Fruit fly (Drosophila melanogaster) whole organism, embryonic: Measurements from ENCODE around the gene CG3651.

Experiments used
- CG17912 ChIP-seq: fragments of 200-800 bp; sonication (Bioruptor generic); optimal IDR thresholded peaks from 2 replicates; lab custom pipeline; 2018; ENCODE audit warnings: missing biosample characterization, mild to moderate bottlenecking, missing genetic modification characterization
- CG5953 ChIP-seq: fragments of 200-800 bp; sonication (Bioruptor generic); IDR thresholded peaks from 2 replicates; pipeline ENCODE4 v1.3.6; 2022; ENCODE audit warnings: missing biosample characterization, missing genetic modification characterization
- CG8924 ChIP-seq: fragments of 200-800 bp; optimal IDR thresholded peaks from 3 replicates; lab custom pipeline; 2019; ENCODE audit warnings: missing biosample characterization, mild to moderate bottlenecking, missing genetic modification characterization, moderate library complexity
- CG9797 ChIP-seq: fragments of 200-800 bp; sonication (Bioruptor generic); optimal IDR thresholded peaks from 3 replicates; lab custom pipeline; 2018; ENCODE audit warnings: missing biosample characterization, mild to moderate bottlenecking, missing genetic modification characterization
- ab ChIP-seq: fragments of 200-800 bp; sonication (Bioruptor generic); optimal IDR thresholded peaks from 2 replicates; lab custom pipeline; 2016; ENCODE audit warnings: missing biosample characterization, missing genetic modification characterization
- bbx ChIP-seq: fragments of 200-800 bp; sonication (Bioruptor generic); IDR thresholded peaks from 2 replicates; pipeline ENCODE4 v1.3.6; 2022; ENCODE audit warnings: missing biosample characterization, missing genetic modification characterization; ENCODE audit not compliant: partially characterized antibody
- da ChIP-seq: fragments of 200-800 bp; sonication (Bioruptor generic); optimal IDR thresholded peaks from 2 replicates; lab custom pipeline; 2016; ENCODE audit warnings: missing biosample characterization, missing genetic modification characterization
- lmd ChIP-seq: fragments of 200-800 bp; sonication (Bioruptor generic); IDR thresholded peaks from 2 replicates; pipeline ENCODE4 v1.3.6; 2022; ENCODE audit warnings: missing biosample characterization, missing genetic modification characterization
- otp ChIP-seq: fragments of 200-800 bp; sonication (Bioruptor generic); IDR thresholded peaks from 3 replicates; pipeline ENCODE4, ENCODE4 v1.3.6; 2022; ENCODE audit warnings: missing biosample characterization, missing genetic modification characterization
- psq ChIP-seq: fragments of 200-800 bp; sonication (Bioruptor generic); optimal IDR thresholded peaks from 2 replicates; lab custom pipeline; 2017; ENCODE audit warnings: missing biosample characterization, missing genetic modification characterization
- ssp ChIP-seq: fragments of 200-800 bp; sonication (Bioruptor generic); IDR thresholded peaks from 2 replicates; pipeline ENCODE4 v1.3.6; 2022; ENCODE audit warnings: missing biosample characterization, missing genetic modification characterization
- tup ChIP-seq: fragments of 200-800 bp; sonication (Bioruptor generic); optimal IDR thresholded peaks from 2 replicates; lab custom pipeline; 2016; ENCODE audit warnings: missing biosample characterization, mild to moderate bottlenecking, missing genetic modification characterization, moderate library complexity
- wdn ChIP-seq: fragments of 200-800 bp; sonication (Bioruptor generic); IDR thresholded peaks from 2 replicates; pipeline ENCODE4 v1.3.6; 2022; ENCODE audit warnings: missing biosample characterization, missing genetic modification characterization

DNA sequence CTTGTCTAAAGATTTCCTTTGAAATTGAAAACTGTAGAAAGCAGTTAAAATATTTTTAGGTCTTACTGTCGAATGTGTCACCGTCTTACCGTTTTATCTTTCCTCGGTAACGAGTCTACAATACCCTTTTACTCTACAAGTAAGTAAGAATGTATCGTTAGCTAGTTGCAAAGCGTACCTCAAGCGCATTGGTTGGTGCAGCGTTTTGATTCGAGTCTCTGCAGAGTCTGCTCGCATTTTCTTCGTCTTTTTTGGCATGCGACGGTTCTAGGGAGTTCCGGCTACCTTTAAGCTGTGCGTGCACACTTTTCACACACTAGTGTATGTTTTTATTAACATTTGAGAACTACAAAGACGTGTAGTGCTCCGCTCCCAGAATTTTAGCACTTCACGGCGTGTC, 18.8 kb downstream of the CG3651 start:
- TF ChIP-seq bbx (GFP tag; lab: Robert Waterston, UW), result no peak
- no peak for TF ChIP-seq lmd (GFP tag; lab: Robert Waterston, UW)
- TF ChIP-seq ssp (GFP tag; lab: Robert Waterston, UW), result no peak
- no peak for TF ChIP-seq otp
- TF ChIP-seq CG5953 (GFP tag; lab: Robert Waterston, UW), result no peak
- no peak for TF ChIP-seq da (GFP tag; lab: Kevin White, UChicago)
- TF ChIP-seq wdn (GFP tag; lab: Robert Waterston, UW), result no peak
- no peak for TF ChIP-seq ab
- TF ChIP-seq psq (GFP tag; lab: Kevin White, UChicago), result no peak
- TF ChIP-seq CG8924 (tag; lab: Kevin White, UChicago), result no peak
- no peak for TF ChIP-seq CG17912 (GFP tag; lab: Kevin White, UChicago)
- no peak for TF ChIP-seq CG9797 (GFP tag; lab: Kevin White, UChicago)
- TF ChIP-seq tup (GFP tag; lab: Kevin White, UChicago), result no peak
